Worm (Caenorhabditis elegans) whole organism, late embryonic: ENCODE results near the gene Y71H2B.8.

ENCODE experiments used
- C08G9.2 ChIP-seq: sonication (generic microtip); optimal IDR thresholded peaks from 2 replicates; lab custom pipeline; 2016; ENCODE audit warnings: mild to moderate bottlenecking, missing genetic modification characterization, moderate library complexity, missing compliant biosample characterization
- K02D7.2 ChIP-seq: sonication (generic microtip); optimal IDR thresholded peaks from 2 replicates; lab custom pipeline; 2017; ENCODE audit warnings: mild to moderate bottlenecking, missing genetic modification characterization, missing compliant biosample characterization
- K09A11.1 ChIP-seq: sonication (generic microtip); optimal IDR thresholded peaks from 2 replicates; lab custom pipeline; 2017; ENCODE audit warnings: antibody characterized with exemption, mild to moderate bottlenecking, missing genetic modification characterization, missing compliant biosample characterization; ENCODE audit not compliant: insufficient read depth
- T23F11.4 ChIP-seq: fragments of 200-800 bp; sonication (Bioruptor generic); optimal IDR thresholded peaks from 2 replicates; lab custom pipeline; 2018; ENCODE audit warnings: mild to moderate bottlenecking, missing genetic modification characterization, missing compliant biosample characterization
- ama-1 ChIP-seq: fragments of 150-350 bp; optimal IDR thresholded peaks from 2 replicates; lab custom pipeline; 2014
- ceh-14 ChIP-seq: sonication (generic microtip); optimal IDR thresholded peaks from 2 replicates; lab custom pipeline; 2016; ENCODE audit warnings: missing genotype, missing genetic modification characterization, missing compliant biosample characterization
- ceh-19 ChIP-seq: fragments of 200-800 bp; sonication (Bioruptor generic); optimal IDR thresholded peaks from 2 replicates; lab custom pipeline; 2018; ENCODE audit warnings: mild to moderate bottlenecking, missing genetic modification characterization, missing compliant biosample characterization
- ceh-31 ChIP-seq: sonication (generic microtip); optimal IDR thresholded peaks from 2 replicates; lab custom pipeline; 2016; ENCODE audit warnings: missing genetic modification characterization, missing compliant biosample characterization
- ceh-34 ChIP-seq: sonication (generic microtip); optimal IDR thresholded peaks from 2 replicates; lab custom pipeline; 2016; ENCODE audit warnings: mild to moderate bottlenecking, missing genetic modification characterization, missing compliant biosample characterization
- ceh-45 ChIP-seq: fragments of 200-800 bp; sonication (Bioruptor generic); IDR thresholded peaks from 2 replicates; pipeline ENCODE4 v1.3.6; 2022; ENCODE audit warnings: missing genetic modification reagents, missing genetic modification characterization, missing compliant biosample characterization
- dmd-4 ChIP-seq: sonication (generic microtip); optimal IDR thresholded peaks from 2 replicates; lab custom pipeline; 2016; ENCODE audit warnings: borderline replicate concordance, missing genetic modification characterization, missing compliant biosample characterization
- elt-2 ChIP-seq: sonication (generic microtip); optimal IDR thresholded peaks from 2 replicates; lab custom pipeline; 2016; ENCODE audit warnings: missing genetic modification reagents, missing genetic modification characterization, missing compliant biosample characterization
- elt-4 ChIP-seq: sonication (generic microtip); optimal IDR thresholded peaks from 2 replicates; lab custom pipeline; 2016; ENCODE audit warnings: missing genetic modification characterization, missing compliant biosample characterization
- ets-4 ChIP-seq: sonication (generic microtip); optimal IDR thresholded peaks from 2 replicates; lab custom pipeline; 2016; ENCODE audit warnings: missing genetic modification characterization, missing compliant biosample characterization
- fax-1 ChIP-seq: sonication (generic microtip); optimal IDR thresholded peaks from 2 replicates; lab custom pipeline; 2016; ENCODE audit warnings: missing genotype, missing genetic modification characterization, missing compliant biosample characterization
- fkh-10 ChIP-seq: fragments of 150-350 bp; optimal IDR thresholded peaks from 2 replicates; lab custom pipeline; 2014; ENCODE audit warnings: missing biosample characterization, missing genetic modification reagents, missing genetic modification characterization
- hlh-30 ChIP-seq: sonication (generic microtip); optimal IDR thresholded peaks from 2 replicates; lab custom pipeline; 2017; ENCODE audit warnings: antibody characterized with exemption, missing genetic modification characterization, missing compliant biosample characterization; ENCODE audit not compliant: insufficient read depth
- hlh-6 ChIP-seq: sonication (generic microtip); optimal IDR thresholded peaks from 2 replicates; lab custom pipeline; 2016; ENCODE audit warnings: missing genotype, missing genetic modification characterization, missing compliant biosample characterization
- lin-11 ChIP-seq: fragments of 200-800 bp; sonication (Bioruptor generic); optimal IDR thresholded peaks from 2 replicates; lab custom pipeline; 2018; ENCODE audit warnings: mild to moderate bottlenecking, missing genetic modification characterization, missing compliant biosample characterization
- madf-2 ChIP-seq: sonication (generic microtip); optimal IDR thresholded peaks from 2 replicates; lab custom pipeline; 2017; ENCODE audit warnings: missing genetic modification characterization, missing compliant biosample characterization
- mec-3 ChIP-seq: sonication (generic microtip); optimal IDR thresholded peaks from 2 replicates; lab custom pipeline; 2016; ENCODE audit warnings: borderline replicate concordance, missing genetic modification characterization, missing compliant biosample characterization
- nfya-1 ChIP-seq: sonication (generic microtip); optimal IDR thresholded peaks from 2 replicates; lab custom pipeline; 2017; ENCODE audit warnings: missing genetic modification characterization, mild to moderate bottlenecking, missing compliant biosample characterization, antibody characterized with exemption, moderate library complexity
- nhr-11 ChIP-seq: fragments of 150-350 bp; optimal IDR thresholded peaks from 2 replicates; lab custom pipeline; 2014; ENCODE audit warnings: missing biosample characterization, missing genetic modification characterization
- nhr-232 ChIP-seq: sonication (generic microtip); optimal IDR thresholded peaks from 2 replicates; lab custom pipeline; 2016; ENCODE audit warnings: missing genetic modification characterization, missing compliant biosample characterization
- npax-4 ChIP-seq: sonication (generic microtip); optimal IDR thresholded peaks from 2 replicates; lab custom pipeline; 2016; ENCODE audit warnings: missing genetic modification characterization, missing compliant biosample characterization
- odd-2 ChIP-seq: sonication (generic microtip); optimal IDR thresholded peaks from 2 replicates; lab custom pipeline; 2017; ENCODE audit warnings: antibody characterized with exemption, mild to moderate bottlenecking, missing genetic modification characterization, missing compliant biosample characterization
- pat-9 ChIP-seq: fragments of 200-800 bp; sonication (Bioruptor generic); optimal IDR thresholded peaks from 2 replicates; lab custom pipeline; 2018; ENCODE audit warnings: mild to moderate bottlenecking, missing genetic modification characterization, moderate library complexity, missing compliant biosample characterization
- pax-1 ChIP-seq: fragments of 150-350 bp; optimal IDR thresholded peaks from 2 replicates; lab custom pipeline; 2014; ENCODE audit warnings: missing biosample characterization, missing genetic modification characterization
- pha-2 ChIP-seq: sonication (generic microtip); optimal IDR thresholded peaks from 2 replicates; lab custom pipeline; 2017; ENCODE audit warnings: mild to moderate bottlenecking, missing genetic modification characterization, missing compliant biosample characterization
- pha-4 ChIP-seq: fragments of 150-350 bp; optimal IDR thresholded peaks from 2 replicates; lab custom pipeline; 2018; ENCODE audit warnings: missing biosample characterization, missing genetic modification reagents, missing genetic modification characterization
- pqm-1 ChIP-seq: sonication (generic microtip); optimal IDR thresholded peaks from 2 replicates; lab custom pipeline; 2016; ENCODE audit warnings: missing genetic modification characterization, missing compliant biosample characterization
- pros-1 ChIP-seq: fragments of 150-350 bp; optimal IDR thresholded peaks from 2 replicates; lab custom pipeline; 2014; ENCODE audit warnings: missing biosample characterization, missing genetic modification reagents, missing genetic modification characterization
- ref-2 ChIP-seq: sonication (generic microtip); optimal IDR thresholded peaks from 2 replicates; lab custom pipeline; 2016; ENCODE audit warnings: missing genetic modification characterization, missing compliant biosample characterization
- rnt-1 ChIP-seq: sonication (generic microtip); optimal IDR thresholded peaks from 2 replicates; lab custom pipeline; 2016; ENCODE audit warnings: missing genetic modification characterization, missing compliant biosample characterization
- sdc-2 ChIP-seq: sonication (generic microtip); optimal IDR thresholded peaks from 2 replicates; lab custom pipeline; 2016; ENCODE audit warnings: missing genotype, missing genetic modification characterization, missing compliant biosample characterization
- sox-4 ChIP-seq: sonication (generic microtip); optimal IDR thresholded peaks from 2 replicates; lab custom pipeline; 2017; ENCODE audit warnings: mild to moderate bottlenecking, missing genetic modification characterization, inconsistent platforms, missing compliant biosample characterization
- tbx-2 ChIP-seq: sonication (generic microtip); optimal IDR thresholded peaks from 2 replicates; lab custom pipeline; 2016; ENCODE audit warnings: missing genetic modification characterization, missing compliant biosample characterization
- tbx-7 ChIP-seq: sonication (generic microtip); optimal IDR thresholded peaks from 2 replicates; lab custom pipeline; 2016; ENCODE audit warnings: missing genotype, missing genetic modification characterization, missing compliant biosample characterization
- ttx-3 ChIP-seq: sonication (generic microtip); optimal IDR thresholded peaks from 2 replicates; lab custom pipeline; 2016; ENCODE audit warnings: missing genetic modification reagents, missing genetic modification characterization, missing compliant biosample characterization
- unc-42 ChIP-seq: sonication (generic microtip); optimal IDR thresholded peaks from 2 replicates; lab custom pipeline; 2016; ENCODE audit warnings: missing genotype, missing genetic modification characterization, missing compliant biosample characterization
- unc-86 ChIP-seq: sonication (generic microtip); optimal IDR thresholded peaks from 2 replicates; lab custom pipeline; 2016; ENCODE audit warnings: missing genetic modification characterization, missing compliant biosample characterization

The Y71H2B.8 gene

DNA sequence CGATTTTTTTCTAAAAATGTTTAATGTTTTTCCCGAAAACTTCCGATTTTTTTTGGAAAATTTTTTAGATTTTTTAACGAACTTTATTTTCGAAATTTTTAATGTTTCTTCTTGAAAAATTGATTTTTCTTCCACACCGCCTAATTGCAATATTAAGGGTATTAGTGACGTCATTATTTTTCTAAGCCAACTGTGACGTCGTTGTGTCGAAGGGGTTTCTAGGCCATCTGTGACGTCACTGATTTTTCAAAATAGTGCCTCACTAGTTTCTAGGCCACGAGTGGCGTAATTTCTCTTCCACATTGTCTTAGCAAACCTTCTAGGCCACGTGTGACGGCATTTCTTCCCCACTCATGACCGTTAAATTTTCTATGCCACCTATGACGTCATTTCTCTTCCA is 27.1 kb upstream of the Y71H2B.8 start:
- TF ChIP-seq ceh-31 (tag; lab: Kevin White, UChicago) (no peak), ets-4 (no peak), ttx-3 (tag; lab: Kevin White, UChicago) (no peak), ceh-14 (tag; lab: Kevin White, UChicago) (no peak), C08G9.2 (tag; lab: Kevin White, UChicago) (no peak), madf-2 (no peak), fkh-10 (GFP tag; lab: Kevin White, UChicago) (no peak), mec-3 (tag; lab: Kevin White, UChicago) (no peak), pat-9 (tag; lab: Kevin White, UChicago) (no peak), pqm-1 (tag; lab: Kevin White, UChicago) (no peak), T23F11.4 (GFP tag; lab: Kevin White, UChicago) (no peak), nfya-1 (no peak), pros-1 (tag; lab: Kevin White, UChicago) (no peak), K02D7.2 (no peak), pax-1 (no peak), ama-1 (lab: Kevin White, UChicago) (no peak), elt-4 (tag; lab: Kevin White, UChicago) (no peak), unc-42 (tag; lab: Kevin White, UChicago) (no peak), ceh-19 (GFP tag; lab: Kevin White, UChicago) (no peak)

DNA sequence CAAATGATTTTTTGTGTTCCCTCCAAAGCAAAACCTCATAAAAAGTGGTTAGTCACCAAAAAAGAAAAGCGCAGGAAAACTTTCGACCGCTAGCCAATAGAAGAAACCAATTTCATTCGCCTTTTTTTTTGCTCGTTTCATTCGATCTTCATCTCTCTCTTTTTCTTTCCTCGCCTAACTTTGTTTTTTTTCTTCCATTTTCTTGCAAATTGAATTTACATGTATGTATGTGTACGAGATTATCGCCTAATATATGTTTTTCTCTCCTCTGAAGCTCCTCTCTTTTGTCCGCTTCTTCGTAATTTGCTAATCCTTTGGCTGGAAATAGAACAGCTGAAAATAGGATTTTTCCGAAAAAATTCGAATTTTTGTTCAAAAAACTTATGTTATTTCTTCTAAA is 26.7 kb upstream of the Y71H2B.8 start:
- peak; percentile 94 for TF ChIP-seq unc-42 (tag; lab: Kevin White, UChicago)
- TF ChIP-seq unc-86 (tag; lab: Kevin White, UChicago), result no peak

DNA sequence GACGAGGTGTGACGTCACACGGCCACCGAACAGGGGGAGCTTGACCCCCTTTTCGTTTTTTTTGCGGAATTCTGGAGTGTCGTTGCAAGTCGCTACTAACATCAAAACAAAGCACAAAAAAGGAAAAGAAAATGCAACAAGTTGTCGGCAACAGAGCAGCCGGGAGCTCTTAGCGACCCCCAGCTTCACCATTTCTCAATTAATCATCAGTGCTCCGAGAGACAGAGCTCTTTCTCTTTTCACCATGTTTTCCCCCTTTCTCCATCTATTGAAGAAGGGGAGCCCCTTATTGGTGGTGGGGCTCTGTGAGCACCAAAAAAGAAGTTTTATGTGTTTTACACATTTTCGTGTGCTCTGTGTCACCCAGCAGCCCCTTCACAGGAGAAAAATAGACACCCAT is 25.5 kb upstream of the Y71H2B.8 start:
- no peak for TF ChIP-seq ref-2 (tag; lab: Kevin White, UChicago)
- TF ChIP-seq pqm-1 (tag; lab: Kevin White, UChicago), result no peak
- TF ChIP-seq tbx-7, result no peak
- TF ChIP-seq lin-11, result no peak
- TF ChIP-seq pha-2 (tag; lab: Kevin White, UChicago), result no peak
- no peak for TF ChIP-seq tbx-2 (tag; lab: Kevin White, UChicago)
- TF ChIP-seq K09A11.1 (tag; lab: Kevin White, UChicago), result no peak
- TF ChIP-seq nhr-11, result no peak
- TF ChIP-seq dmd-4, result no peak
- no peak for TF ChIP-seq odd-2 (tag; lab: Kevin White, UChicago)
- TF ChIP-seq unc-42 (tag; lab: Kevin White, UChicago), result no peak

DNA sequence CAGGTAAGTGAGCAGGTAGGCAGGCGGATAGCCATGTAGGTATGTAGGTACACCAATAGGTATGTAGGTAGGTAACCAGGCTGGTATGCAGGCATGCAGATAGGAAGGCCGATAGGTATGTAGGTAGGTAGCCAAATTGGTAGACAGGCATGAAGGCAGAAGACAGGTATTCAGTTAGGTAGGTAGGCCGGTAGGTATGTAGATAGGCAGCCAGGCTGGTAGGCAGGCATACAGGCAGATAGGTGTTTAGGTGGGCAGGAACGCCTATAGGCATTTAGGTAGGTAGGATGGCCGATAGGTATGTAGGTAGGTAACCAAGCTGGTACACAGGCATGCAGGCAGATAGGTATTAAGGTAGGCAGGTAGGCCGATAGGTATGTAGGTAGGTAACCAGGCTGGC is 18.3 kb upstream of the Y71H2B.8 start:
- TF ChIP-seq C08G9.2 (tag; lab: Kevin White, UChicago) (peak; percentile 40), ceh-45 (no peak), elt-4 (tag; lab: Kevin White, UChicago) (peak; percentile 22), hlh-6 (peak; percentile 29), sdc-2 (tag; lab: Kevin White, UChicago) (peak; percentile 29), fax-1 (tag; lab: Kevin White, UChicago) (no peak)

- TF ChIP-seq elt-2 (tag; lab: Kevin White, UChicago) (no peak), rnt-1 (no peak), ceh-14 (tag; lab: Kevin White, UChicago) (no peak), ceh-34 (tag; lab: Kevin White, UChicago) (no peak), npax-4 (no peak), dmd-4 (no peak), sox-4 (tag; lab: Kevin White, UChicago) (no peak), hlh-6 (no peak), nhr-232 (no peak), pqm-1 (tag; lab: Kevin White, UChicago) (no peak), pha-4 (tag; lab: Kevin White, UChicago) (no peak), nfya-1 (no peak), ceh-31 (tag; lab: Kevin White, UChicago) (no peak), nhr-11 (no peak), hlh-30 (no peak), T23F11.4 (GFP tag; lab: Kevin White, UChicago) (no peak)
Observed at ce11 chrIII:2561410-2561809, 17.7 kb upstream of the Y71H2B.8 start, which contains the start of gene nhr-239. Gene nhr-239 (plus strand): TSS chrIII:2561710.
